Worm (Caenorhabditis elegans) whole organism, L1 larva: ENCODE data around the gene ceh-88.

Source experiments
- C04F5.9 ChIP-seq: sonication (generic microtip); optimal IDR thresholded peaks from 2 replicates; lab custom pipeline; 2016; ENCODE audit warnings: missing genetic modification characterization, missing compliant biosample characterization
- C16A3.4 ChIP-seq: fragments of 150-350 bp; optimal IDR thresholded peaks from 2 replicates; lab custom pipeline; 2014; ENCODE audit warnings: missing biosample characterization, missing genetic modification characterization
- aha-1 ChIP-seq: fragments of 150-350 bp; optimal IDR thresholded peaks from 2 replicates; lab custom pipeline; 2014; ENCODE audit warnings: missing biosample characterization, missing genetic modification characterization
- ama-1 ChIP-seq: fragments of 150-350 bp; optimal IDR thresholded peaks from 2 replicates; lab custom pipeline; 2014
- blmp-1 ChIP-seq: fragments of 150-350 bp; optimal IDR thresholded peaks from 2 replicates; lab custom pipeline; 2014; ENCODE audit warnings: missing biosample characterization, missing genetic modification characterization
- ceh-82 ChIP-seq, 3 experiments: fragments of 150-350 bp in 1 of 3; sonication (generic microtip) in 2 of 3; optimal IDR thresholded peaks; 2 replicates each; lab custom pipeline; 2014 to 2017; ENCODE audit warnings: missing biosample characterization in 3 of 3, missing genetic modification characterization in 3 of 3
- ceh-88 ChIP-seq: fragments of 200-800 bp; sonication (Bioruptor generic); IDR thresholded peaks from 2 replicates; pipeline ENCODE4 v1.3.6; 2022; ENCODE audit warnings: missing genetic modification characterization, missing compliant biosample characterization
- ceh-90 ChIP-seq: sonication (generic microtip); optimal IDR thresholded peaks from 2 replicates; lab custom pipeline; 2016; ENCODE audit warnings: missing genetic modification characterization, missing compliant biosample characterization
- ces-1 ChIP-seq: fragments of 150-350 bp; optimal IDR thresholded peaks from 2 replicates; lab custom pipeline; 2014; ENCODE audit warnings: missing biosample characterization, missing genetic modification reagents, missing genetic modification characterization
- dpl-1 ChIP-seq, 3 experiments: fragments of 150-350 bp in 2 of 3; sonication (generic microtip) in 1 of 3; optimal IDR thresholded peaks; 2 replicates each; lab custom pipeline; 2014 to 2017; ENCODE audit warnings: missing biosample characterization in 3 of 3, missing genetic modification characterization in 3 of 3, missing genetic modification reagents in 3 of 3
- efl-1 ChIP-seq, 4 experiments: fragments of 150-350 bp; optimal IDR thresholded peaks in 3 of 4; peaks in 1 of 4; 1 replicate in 1 of 4; 2 replicates in 3 of 4; lab custom pipeline; 2014; ENCODE audit warnings: missing biosample characterization in 2 of 4, missing genetic modification characterization in 2 of 4, missing genetic modification reagents in 2 of 4
- fkh-10 ChIP-seq: sonication (generic microtip); optimal IDR thresholded peaks from 2 replicates; lab custom pipeline; 2017; ENCODE audit warnings: missing biosample characterization, missing genetic modification reagents, missing genetic modification characterization
- fkh-8 ChIP-seq: sonication (generic microtip); optimal IDR thresholded peaks from 2 replicates; lab custom pipeline; 2016; ENCODE audit warnings: mild to moderate bottlenecking, missing genetic modification characterization, missing compliant biosample characterization
- grh-1 ChIP-seq: fragments of 200-800 bp; sonication (Bioruptor generic); IDR thresholded peaks from 2 replicates; pipeline ENCODE4 v1.3.6; 2022; ENCODE audit warnings: missing genetic modification reagents, missing genetic modification characterization, missing compliant biosample characterization
- lin-15B ChIP-seq: fragments of 150-350 bp; sonication (generic microtip); optimal IDR thresholded peaks from 3 replicates; lab custom pipeline; 2014; ENCODE audit warnings: missing biosample characterization, missing genetic modification characterization
- lin-35 ChIP-seq, 2 experiments: fragments of 150-350 bp; optimal IDR thresholded peaks; 2 replicates each; lab custom pipeline; 2014; ENCODE audit warnings: missing biosample characterization in 2 of 2, missing genetic modification characterization in 2 of 2, missing genetic modification reagents in 2 of 2
- lsy-2 ChIP-seq, 2 experiments: fragments of 150-350 bp; optimal IDR thresholded peaks; 2 replicates each; lab custom pipeline; 2014; ENCODE audit warnings: missing biosample characterization in 2 of 2, missing genetic modification characterization in 2 of 2
- nhr-20 ChIP-seq: sonication (generic microtip); optimal IDR thresholded peaks from 2 replicates; lab custom pipeline; 2016; ENCODE audit warnings: mild to moderate bottlenecking, missing genetic modification characterization, missing compliant biosample characterization
- nhr-28 ChIP-seq: fragments of 150-350 bp; optimal IDR thresholded peaks from 2 replicates; lab custom pipeline; 2014; ENCODE audit warnings: missing biosample characterization, missing genetic modification characterization
- nhr-47 ChIP-seq: sonication (generic microtip); optimal IDR thresholded peaks from 2 replicates; lab custom pipeline; 2016; ENCODE audit warnings: mild to moderate bottlenecking, missing genetic modification characterization, moderate library complexity, missing compliant biosample characterization
- nhr-90 ChIP-seq: sonication (generic microtip); optimal IDR thresholded peaks from 2 replicates; lab custom pipeline; 2016; ENCODE audit warnings: mild to moderate bottlenecking, missing genetic modification characterization, missing compliant biosample characterization; ENCODE audit not compliant: poor library complexity
- pqm-1 ChIP-seq: sonication (generic microtip); optimal IDR thresholded peaks from 3 replicates; lab custom pipeline; 2017; ENCODE audit warnings: missing biosample characterization, missing genetic modification characterization
- skn-1 ChIP-seq: fragments of 150-350 bp; optimal IDR thresholded peaks from 2 replicates; lab custom pipeline; 2014; ENCODE audit warnings: missing biosample characterization, missing genetic modification characterization
- snpc-4 ChIP-seq: fragments of 150-350 bp; optimal IDR thresholded peaks from 2 replicates; lab custom pipeline; 2014; ENCODE audit warnings: missing biosample characterization, missing genetic modification characterization
- snu-23 ChIP-seq: sonication (generic microtip); optimal IDR thresholded peaks from 2 replicates; lab custom pipeline; 2016; ENCODE audit warnings: missing genetic modification characterization, missing compliant biosample characterization
- sptf-1 ChIP-seq: fragments of 150-350 bp; optimal IDR thresholded peaks from 2 replicates; lab custom pipeline; 2014; ENCODE audit warnings: missing biosample characterization, missing genetic modification characterization
- sup-37 ChIP-seq: fragments of 200-800 bp; sonication (Bioruptor generic); optimal IDR thresholded peaks from 2 replicates; lab custom pipeline; 2018; ENCODE audit warnings: mild to moderate bottlenecking, missing genetic modification characterization, missing compliant biosample characterization
- swsn-7 ChIP-seq: sonication (generic microtip); optimal IDR thresholded peaks from 2 replicates; lab custom pipeline; 2016; ENCODE audit warnings: missing genetic modification characterization, missing compliant biosample characterization
- unc-98 ChIP-seq: fragments of 200-800 bp; sonication (Bioruptor generic); IDR thresholded peaks from 2 replicates; pipeline ENCODE4 v1.3.6; 2022; ENCODE audit warnings: missing genetic modification characterization, missing compliant biosample characterization
- vab-15 ChIP-seq: sonication (generic microtip); optimal IDR thresholded peaks from 2 replicates; lab custom pipeline; 2017; ENCODE audit warnings: missing genotype, mild to moderate bottlenecking, missing genetic modification characterization, missing compliant biosample characterization
- ztf-4 ChIP-seq: fragments of 150-350 bp; optimal IDR thresholded peaks from 2 replicates; lab custom pipeline; 2014; ENCODE audit warnings: missing biosample characterization, missing genetic modification characterization

ceh-88 gene

DNA sequence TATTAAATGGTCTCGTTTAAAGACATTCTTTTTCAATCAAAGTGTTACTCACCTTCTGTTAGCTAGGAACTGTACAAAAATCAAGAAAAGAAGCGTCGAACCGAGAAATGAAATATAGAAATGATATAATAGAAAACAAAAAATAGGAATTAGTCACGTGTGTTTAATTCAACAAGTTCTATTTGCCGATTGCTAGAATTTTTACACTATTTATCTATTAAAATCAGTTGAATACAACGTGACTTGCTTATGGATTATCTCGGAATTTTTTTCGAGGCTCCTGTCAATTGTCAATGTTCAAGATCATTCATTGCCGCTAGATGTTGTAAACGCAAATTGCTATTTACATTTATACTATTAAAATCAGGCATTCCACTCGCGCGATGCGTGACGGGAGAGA, 38.3 kb downstream of the ceh-88 start, which contains the start of gene zipt-17:
TSS of gene zipt-17 (minus strand) at position 101 of the 400 bp plus-strand sequence.
- TF ChIP-seq ceh-88 (GFP tag; lab: Robert Waterston, UW) (no peak), snpc-4 (tag; lab: Kevin White, UChicago) (no peak), vab-15 (no peak), unc-98 (GFP tag; lab: Robert Waterston, UW) (no peak), aha-1 (tag; lab: Kevin White, UChicago) (no peak), ces-1 (no peak), nhr-90 (tag; lab: Kevin White, UChicago) (no peak), nhr-28 (tag; lab: Kevin White, UChicago) (no peak), fkh-8 (no peak)

DNA sequence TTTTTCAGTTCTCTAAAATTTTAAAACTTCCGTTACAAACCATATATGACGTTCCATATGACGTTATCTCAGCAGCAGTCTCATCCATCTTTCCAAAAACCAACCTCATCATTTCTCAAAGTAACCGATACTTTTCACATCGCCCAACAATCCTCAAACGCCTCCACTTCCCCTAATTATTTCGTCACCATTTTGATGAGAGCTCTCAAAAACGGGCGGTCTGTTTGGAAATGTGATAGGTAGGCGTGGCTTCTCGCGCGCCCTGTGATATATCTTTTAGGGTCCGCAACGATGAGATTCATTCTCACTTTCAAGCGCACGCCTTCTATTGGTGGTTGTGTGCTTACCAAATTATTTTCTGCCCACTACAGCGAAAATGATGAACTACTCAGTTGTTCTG, 39.3 kb downstream of the ceh-88 start, which contains the start of gene trh-1:
TSS of gene trh-1 (plus strand) at position 301 of the 400 bp plus-strand sequence.
- TF ChIP-seq aha-1 (tag; lab: Kevin White, UChicago) (no peak), nhr-47 (tag; lab: Kevin White, UChicago) (no peak), ama-1 (lab: Kevin White, UChicago) (no peak), ceh-90 (no peak), snpc-4 (tag; lab: Kevin White, UChicago) (no peak)

DNA sequence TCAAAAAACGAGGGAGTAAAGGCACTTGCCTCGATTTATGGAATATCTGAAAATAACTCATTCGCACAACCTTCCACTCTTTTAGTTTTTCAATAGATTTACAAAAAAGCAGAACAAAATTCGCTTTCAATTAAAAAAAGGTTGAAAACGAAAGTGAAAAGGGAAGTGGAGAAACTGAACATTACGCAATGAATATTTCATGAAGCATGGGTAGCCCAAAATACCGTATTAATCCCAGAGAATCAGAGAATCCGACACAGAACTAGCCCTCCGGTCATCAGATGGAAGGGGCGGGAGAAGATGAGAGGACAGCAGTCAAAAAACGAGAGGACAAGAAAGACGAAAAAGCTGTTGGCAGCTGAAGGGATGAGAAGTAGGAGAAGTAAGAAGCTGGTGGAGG, 42.5 kb downstream of the ceh-88 start, which contains the start of gene C30H6.5:
TSS of gene C30H6.5 (plus strand) at position 301 of the 400 bp plus-strand sequence.
- TF ChIP-seq blmp-1, result peak; percentile 82
- TF ChIP-seq ztf-4 (tag; lab: Kevin White, UChicago), result no peak
- TF ChIP-seq, all 84 proteins: peak for 1

DNA sequence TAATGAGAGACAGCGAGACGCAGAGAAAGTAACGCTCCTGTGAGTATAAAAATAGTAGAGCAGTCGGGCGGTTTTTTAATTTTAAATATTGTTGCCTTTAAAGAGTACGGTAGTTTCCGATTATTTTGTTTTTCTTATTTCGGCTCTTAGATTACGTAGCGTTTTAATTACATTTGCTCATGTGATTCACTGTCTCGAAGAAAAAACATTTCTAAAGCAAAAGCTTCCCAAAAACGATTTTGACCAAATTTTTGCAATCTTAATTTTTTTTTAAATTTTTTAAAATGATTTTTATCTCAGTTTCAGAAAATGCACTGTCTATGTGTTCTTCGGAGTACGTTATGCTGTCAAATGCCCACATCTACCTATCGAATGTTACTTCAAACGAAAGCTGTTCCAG, 47.1 kb downstream of the ceh-88 start, which contains the start of gene haf-1:
TSS of gene haf-1 (plus strand) at position 301 of the 400 bp plus-strand sequence.
- TF ChIP-seq grh-1, result no peak
- TF ChIP-seq lin-35 (GFP tag; optimal IDR thresholded peaks at IDR 0.05; lab: Kevin White, UChicago), result no peak
- no peak for TF ChIP-seq efl-1 (optimal IDR thresholded peaks at IDR 0.05; lab: Kevin White, UChicago)
- TF ChIP-seq efl-1 (GFP tag; optimal IDR thresholded peaks at IDR 0.05 in 1 of 2; lab: Kevin White, UChicago), result peak in 1 of 2 experiments; percentile 13

DNA sequence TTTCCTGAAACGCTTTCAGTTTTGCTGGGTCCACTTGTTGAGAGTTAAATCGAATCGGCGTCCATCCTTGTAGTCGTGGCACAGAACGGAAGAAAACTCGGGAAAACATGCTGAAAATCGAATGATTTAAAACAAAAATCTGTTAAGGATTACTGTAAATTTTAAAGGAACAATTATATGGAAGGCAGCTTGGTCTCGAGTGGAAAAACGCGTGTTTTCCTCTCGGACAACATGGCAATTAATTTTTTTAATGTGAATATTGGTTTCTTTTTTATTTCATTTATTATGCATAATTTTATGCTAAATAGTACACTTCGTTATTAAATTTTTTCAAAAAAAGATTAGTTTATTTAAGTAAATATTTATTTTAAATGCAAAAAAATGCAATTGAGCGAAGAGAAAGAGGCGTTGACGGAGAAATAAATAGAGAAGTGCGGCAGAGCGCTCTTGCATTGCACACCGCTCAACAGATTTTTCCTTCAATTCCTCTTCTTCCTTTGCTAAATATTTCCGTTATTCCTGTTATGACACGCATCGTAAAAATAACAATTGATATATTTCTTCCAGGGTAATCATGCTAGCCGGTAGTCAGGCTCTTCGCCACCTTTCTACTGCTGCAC, 51.2 kb downstream of the ceh-88 start, which contains the start of the genes C30H6.9 and dlat-2:
TSS of gene C30H6.9 (minus strand) at position 110 of the 620 bp plus-strand sequence.
TSS of gene dlat-2 (plus strand) at position 566 of the 620 bp plus-strand sequence.
- peak; percentile 46 for TF ChIP-seq blmp-1
- TF ChIP-seq lsy-2 (tag; optimal IDR thresholded peaks at IDR 0.05; lab: Kevin White, UChicago), result peak; percentile 19 to 50
- peak; percentile 13 for TF ChIP-seq lin-15B (tag; lab: Kevin White, UChicago)
- TF ChIP-seq sup-37, result no peak
- no peak for TF ChIP-seq ceh-82 (tag; optimal IDR thresholded peaks at IDR 0.05; lab: Kevin White, UChicago)
- peak; percentile 15 for TF ChIP-seq snu-23 (GFP tag; lab: Kevin White, UChicago)
- TF ChIP-seq pqm-1 (tag; lab: Kevin White, UChicago), result no peak
- TF ChIP-seq skn-1 (tag; lab: Kevin White, UChicago), result peak; percentile 3
- no peak for TF ChIP-seq swsn-7 (tag; lab: Kevin White, UChicago)
- no peak for TF ChIP-seq C04F5.9 (tag; lab: Kevin White, UChicago)
- peak; percentile 24 for TF ChIP-seq nhr-47 (tag; lab: Kevin White, UChicago)
- peak; percentile 9 for TF ChIP-seq nhr-90 (tag; lab: Kevin White, UChicago)
- no peak for TF ChIP-seq fkh-10 (GFP tag; lab: Kevin White, UChicago)
- no peak for TF ChIP-seq ztf-4 (tag; lab: Kevin White, UChicago)
- peak; percentile 22 for TF ChIP-seq nhr-20 (tag; lab: Kevin White, UChicago)
- peak; percentile 20 to 25 for TF ChIP-seq efl-1 (optimal IDR thresholded peaks at IDR 0.05; lab: Kevin White, UChicago)
- peak in 1 of 2 experiments; percentile 35 for TF ChIP-seq efl-1 (GFP tag; optimal IDR thresholded peaks at IDR 0.05 in 1 of 2; lab: Kevin White, UChicago)
- no peak for TF ChIP-seq sptf-1
- TF ChIP-seq dpl-1 (GFP tag; optimal IDR thresholded peaks at IDR 0.05; lab: Kevin White, UChicago), result peak in 2 of 3 experiments; percentile 21 to 49
- TF ChIP-seq lin-35 (GFP tag; optimal IDR thresholded peaks at IDR 0.05; lab: Kevin White, UChicago), result peak; percentile 24 to 47
- peak; percentile 11 for TF ChIP-seq C16A3.4 (tag; lab: Kevin White, UChicago)
